Worm (Caenorhabditis elegans) whole organism, late embryonic: ENCODE results near the gene nhr-166.

Experiments
- ama-1 ChIP-seq: fragments of 150-350 bp; optimal IDR thresholded peaks from 2 replicates; lab custom pipeline; 2014
- odd-2 ChIP-seq: sonication (generic microtip); optimal IDR thresholded peaks from 2 replicates; lab custom pipeline; 2017; ENCODE audit warnings: antibody characterized with exemption, mild to moderate bottlenecking, missing genetic modification characterization, missing compliant biosample characterization

ce11 chrII:3852654-3853053, 27.4 kb upstream of the nhr-166 start, which contains the start of gene nhr-257:
- TF ChIP-seq ama-1 (lab: Kevin White, UChicago) (no peak), odd-2 (tag; lab: Kevin White, UChicago) (no peak)
